Worm (Caenorhabditis elegans): ENCODE results near the gene K01D12.10.

ce11 chrV:12421360-12421759, 15.3 kb downstream of the K01D12.10 start:
- TF ChIP-seq C08G9.2 (tag; optimal IDR thresholded peaks at IDR 0.05): no peak
- TF ChIP-seq ceh-2 (tag; optimal IDR thresholded peaks at IDR 0.05): no peak
- TF ChIP-seq lin-11 (tag; optimal IDR thresholded peaks at IDR 0.05): no peak
- TF ChIP-seq fkh-10 (GFP tag; optimal IDR thresholded peaks at IDR 0.05): no peak
- TF ChIP-seq pha-4 (tag; optimal IDR thresholded peaks at IDR 0.05): no peak
- TF ChIP-seq nhr-11 (tag; optimal IDR thresholded peaks at IDR 0.05): no peak
